Fruit fly (Drosophila melanogaster) whole organism, larva: ENCODE measurements around the gene Samuel.

Experiments used
- noc ChIP-seq: fragments of 200-800 bp; sonication (Bioruptor generic); optimal IDR thresholded peaks from 3 replicates; lab custom pipeline; 2019; ENCODE audit warnings: missing biosample characterization, mild to moderate bottlenecking, missing genetic modification characterization, moderate library complexity

Samuel gene

dm6 chr2L:11066887-11067459 lies at the start of gene Samuel:
Gene Samuel, minus strand, starts transcription at chr2L:11066998.
- no peak for TF ChIP-seq noc (tag; lab: Kevin White, UChicago)

dm6 chr2L:11113714-11114113 lies 46.9 kb upstream of the Samuel start, which contains the start of gene Gr32a:
Gene Gr32a, plus strand, starts transcription at chr2L:11114014.
- no peak for TF ChIP-seq noc (tag; lab: Kevin White, UChicago)

- TF ChIP-seq noc (tag; lab: Kevin White, UChicago): no peak
Measured at dm6 chr2L:11113011-11113528, 46.3 kb upstream of the Samuel start, which contains the start of gene Idua. Gene Idua, minus strand, starts transcription at chr2L:11113061.

- TF ChIP-seq noc (tag; lab: Kevin White, UChicago): peak; percentile 95
Measured at dm6 chr2L:11106562-11106962, 39.8 kb upstream of the Samuel start, which contains the start of gene Reps. Gene Reps, minus strand, starts transcription at chr2L:11106645.

dm6 chr2L:11105320-11105719 lies 38.5 kb upstream of the Samuel start:
- no peak for TF ChIP-seq noc (tag; lab: Kevin White, UChicago)

dm6 chr2L:11100516-11101061 lies 33.8 kb upstream of the Samuel start, which contains the start of gene Ge-1:
Gene Ge-1, minus strand, starts transcription at chr2L:11100888.
- TF ChIP-seq noc (tag; lab: Kevin White, UChicago): no peak

dm6 chr2L:11091111-11091510 lies 24.3 kb upstream of the Samuel start, which contains the start of gene Wdr59:
Gene Wdr59, plus strand, starts transcription at chr2L:11091444.
- no peak for TF ChIP-seq noc (tag; lab: Kevin White, UChicago)

dm6 chr2L:11086357-11086924 lies 19.6 kb upstream of the Samuel start, which contains the start of gene CG16854:
Gene CG16854, plus strand, starts transcription at chr2L:11086721.
- TF ChIP-seq noc (tag; lab: Kevin White, UChicago): no peak

- no peak for TF ChIP-seq noc (tag; lab: Kevin White, UChicago)
Measured at dm6 chr2L:11085129-11085528, 18.3 kb upstream of the Samuel start, which contains the start of gene AstCC. Gene AstCC, minus strand, starts transcription at chr2L:11085229.

dm6 chr2L:11082025-11082424 lies 15.2 kb upstream of the Samuel start:
- no peak for TF ChIP-seq noc (tag; lab: Kevin White, UChicago)

dm6 chr2L:11081337-11081736 lies 14.5 kb upstream of the Samuel start, which contains the start of gene AstC:
Gene AstC, minus strand, starts transcription at chr2L:11081399.
- no peak for TF ChIP-seq noc (tag; lab: Kevin White, UChicago)

- TF ChIP-seq noc (tag; lab: Kevin White, UChicago): no peak
Measured at dm6 chr2L:11075114-11075513, 8.3 kb upstream of the Samuel start, which contains the start of gene CG43725. Gene CG43725, plus strand, starts transcription at chr2L:11075513.

dm6 chr2L:11073947-11074346 lies 7.1 kb upstream of the Samuel start:
- no peak for TF ChIP-seq noc (tag; lab: Kevin White, UChicago)

dm6 chr2L:11072880-11073279 lies 6.1 kb upstream of the Samuel start:
- TF ChIP-seq noc (tag; lab: Kevin White, UChicago): no peak

- no peak for TF ChIP-seq noc (tag; lab: Kevin White, UChicago)
Measured at dm6 chr2L:11072250-11072649, 5.5 kb upstream of the Samuel start.

dm6 chr2L:11070862-11071261 lies 4.1 kb upstream of the Samuel start, which contains the start of gene CG14915:
Gene CG14915, plus strand, starts transcription at chr2L:11071027.
- TF ChIP-seq noc (tag; lab: Kevin White, UChicago): no peak
